Fruit fly (Drosophila melanogaster): ENCODE results near the gene Tsp86D.
A peak's percentile ranks its signal among the peaks of the same experiment; 100 is the strongest.

Gene Tsp86D

dm6 chr3R:10863446-10863819 lies 5.1 kb upstream of the Tsp86D start (continued):
- TF ChIP-seq Antp (GFP tag; optimal IDR thresholded peaks at IDR 0.05) (peak; percentile 6), CG11723 (GFP tag; optimal IDR thresholded peaks at IDR 0.05) (no peak), esg (GFP tag; conservative IDR thresholded peaks at IDR 0.05) (no peak), CG3838 (GFP tag; optimal IDR thresholded peaks at IDR 0.05) (no peak), Neu2 (GFP tag; optimal IDR thresholded peaks at IDR 0.05; ENCODE audit: borderline replicate concordance) (peak; percentile 37), ATbp (GFP tag; optimal IDR thresholded peaks at IDR 0.05) (no peak), chn (GFP tag; optimal IDR thresholded peaks at IDR 0.05) (no peak), Ada2b (GFP tag; IDR thresholded peaks at IDR 0.05) (no peak), Mrtf (GFP tag; IDR thresholded peaks at IDR 0.05) (no peak), vnd (GFP tag; IDR thresholded peaks at IDR 0.05; ENCODE audit: partially characterized antibody) (no peak), gcm2 (GFP tag; optimal IDR thresholded peaks at IDR 0.05) (no peak), Gsc (GFP tag; IDR thresholded peaks at IDR 0.05) (no peak), CG6272 (GFP tag; IDR thresholded peaks at IDR 0.05) (0 out of 2 replicates have a peak, but pooled peaks have one; percentile 8), CG17361 (GFP tag; IDR thresholded peaks at IDR 0.05) (0 out of 3 replicates have a peak, but pooled peaks have one; percentile 10), Dad (GFP tag; optimal IDR thresholded peaks at IDR 0.05) (no peak), CG15601 (tag; optimal IDR thresholded peaks at IDR 0.05) (no peak), Atf-2 (GFP tag; optimal IDR thresholded peaks at IDR 0.05) (no peak), CG9876 (GFP tag; optimal IDR thresholded peaks at IDR 0.05) (no peak), CG15073 (GFP tag; optimal IDR thresholded peaks at IDR 0.05) (no peak), scrt (GFP tag; optimal IDR thresholded peaks at IDR 0.05) (no peak), Fer3 (tag; optimal IDR thresholded peaks at IDR 0.05) (no peak), Meics (GFP tag; optimal IDR thresholded peaks at IDR 0.05) (peak; percentile 1), tin (GFP tag; optimal IDR thresholded peaks at IDR 0.05) (no peak), Optix (GFP tag; IDR thresholded peaks at IDR 0.05) (0 out of 3 replicates have a peak, but pooled peaks have one; percentile 32), CG9609 (GFP tag; optimal IDR thresholded peaks at IDR 0.05) (peak; percentile 20), onecut (GFP tag; IDR thresholded peaks at IDR 0.05) (no peak), CG7786 (GFP tag; optimal IDR thresholded peaks at IDR 0.05) (peak; percentile 17), CG18619 (GFP tag; optimal IDR thresholded peaks at IDR 0.05) (peak; percentile 3), sr (GFP tag; IDR thresholded peaks at IDR 0.05) (no peak), CG11398 (GFP tag; optimal IDR thresholded peaks at IDR 0.05) (no peak), CG10462 (GFP tag; optimal IDR thresholded peaks at IDR 0.05) (no peak), HLH3B (GFP tag; IDR thresholded peaks at IDR 0.05) (peak; percentile 17; the same call in 1 of the 2 replicates), YL-1 (GFP tag; optimal IDR thresholded peaks at IDR 0.05) (no peak), CG12236 (GFP tag; optimal IDR thresholded peaks at IDR 0.05) (no peak), CG10209 (GFP tag; optimal IDR thresholded peaks at IDR 0.05) (no peak), bowl (GFP tag; IDR thresholded peaks at IDR 0.05) (no peak), kni (GFP tag; optimal IDR thresholded peaks at IDR 0.05) (no peak), lmd (GFP tag; IDR thresholded peaks at IDR 0.05) (peak; percentile 28; the same call in 1 of the 2 replicates), CG10654 (GFP tag; optimal IDR thresholded peaks at IDR 0.05) (no peak), CG34422 (GFP tag; IDR thresholded peaks at IDR 0.05) (no peak), CG14050 (GFP tag; IDR thresholded peaks at IDR 0.05) (no peak), CG31388 (GFP tag; optimal IDR thresholded peaks at IDR 0.05) (no peak), Sry-β (GFP tag; optimal IDR thresholded peaks at IDR 0.05) (no peak), dimm (GFP tag; IDR thresholded peaks at IDR 0.05) (no peak), Doc2 (GFP tag; IDR thresholded peaks at IDR 0.05) (no peak), eve (GFP tag; optimal IDR thresholded peaks at IDR 0.05) (no peak), pnt (GFP tag; optimal IDR thresholded peaks at IDR 0.05) (no peak), zfh1 (GFP tag; IDR thresholded peaks at IDR 0.05) (no peak), vvl (GFP tag; IDR thresholded peaks at IDR 0.05) (no peak), amos (GFP tag; IDR thresholded peaks at IDR 0.05; ENCODE audit: partially characterized antibody) (no peak), usp (GFP tag; optimal IDR thresholded peaks at IDR 0.05) (no peak), ash1 (GFP tag; optimal IDR thresholded peaks at IDR 0.05) (no peak)

Measured in whole organism, embryonic.